Fruit fly (Drosophila melanogaster): ENCODE results near the gene CG10631.

Gene CG10631

dm6 chr2L:19763773-19764580 lies 7.3 kb upstream of the CG10631 start, which contains the start of gene fbp (continued):
- TF ChIP-seq CG11085 (GFP tag; IDR thresholded peaks at IDR 0.05), result no peak

- TF ChIP-seq Scr (GFP tag; IDR thresholded peaks at IDR 0.05; ENCODE audit: partially characterized antibody), result no peak
- no peak for TF ChIP-seq CG10979 (tag; optimal IDR thresholded peaks at IDR 0.05)
- no peak for TF ChIP-seq Neu2 (GFP tag; optimal IDR thresholded peaks at IDR 0.05; ENCODE audit: borderline replicate concordance)
- no peak for TF ChIP-seq gsb-n (tag; optimal IDR thresholded peaks at IDR 0.05)
- no peak for TF ChIP-seq BEAF-32 (GFP tag; optimal IDR thresholded peaks at IDR 0.05)
- TF ChIP-seq CG7556 (GFP tag; optimal IDR thresholded peaks at IDR 0.05), result no peak
- no peak for TF ChIP-seq E2f2 (GFP tag; IDR thresholded peaks at IDR 0.05)
- no peak for TF ChIP-seq CG7271 (tag; optimal IDR thresholded peaks at IDR 0.05)
- peak in 1 of 2 experiments; percentile 71 for TF ChIP-seq Hr78 (GFP tag; optimal IDR thresholded peaks at IDR 0.05)
- no peak for TF ChIP-seq CG4424 (GFP tag; optimal IDR thresholded peaks at IDR 0.05)
- TF ChIP-seq trh (GFP tag; optimal IDR thresholded peaks at IDR 0.05), result no peak
- TF ChIP-seq mld (GFP tag; IDR thresholded peaks at IDR 0.05; ENCODE audit: partially characterized antibody), result no peak
- no peak for TF ChIP-seq CG6683 (GFP tag; optimal IDR thresholded peaks at IDR 0.05)
- TF ChIP-seq Pdp1 (GFP tag; optimal IDR thresholded peaks at IDR 0.05), result peak in 1 of 2 experiments; percentile 96
- 0 out of 2 replicates have a peak, but pooled peaks have one; percentile 20 for TF ChIP-seq Awh (GFP tag; IDR thresholded peaks at IDR 0.05)
- no peak for TF ChIP-seq B-H2 (GFP tag; optimal IDR thresholded peaks at IDR 0.05)
These were observed 6.7 kb upstream of the CG10631 start for dm6 chr2L:19763446-19763772.

dm6 chr2L:19758511-19759128 lies 1.9 kb upstream of the CG10631 start, which contains the start of the genes CG10628 and Dus3:
CG10628 (minus strand) TSS chr2L:19758615.
Dus3 (plus strand) TSS chr2L:19758879.
- TF ChIP-seq PHDP (tag; optimal IDR thresholded peaks at IDR 0.05) (peak; percentile 90), grn (GFP tag; optimal IDR thresholded peaks at IDR 0.05) (no peak), Fer2 (tag; optimal IDR thresholded peaks at IDR 0.05) (peak; percentile 76), CG11456 (GFP tag; IDR thresholded peaks at IDR 0.05) (peak; percentile 95), NK7.1 (GFP tag; optimal IDR thresholded peaks at IDR 0.05) (peak; percentile 74), Ptx1 (GFP tag; IDR thresholded peaks at IDR 0.05) (peak; percentile 95), CG12299 (tag; optimal IDR thresholded peaks at IDR 0.05) (peak; percentile 82), mam (GFP tag; optimal IDR thresholded peaks at IDR 0.05) (peak; percentile 96), lmd (GFP tag; IDR thresholded peaks at IDR 0.05) (peak; percentile 94), YL-1 (GFP tag; optimal IDR thresholded peaks at IDR 0.05) (peak; percentile 73), CG15479 (GFP tag; optimal IDR thresholded peaks at IDR 0.05) (peak; percentile 72), Eip74EF (GFP tag; optimal IDR thresholded peaks at IDR 0.05) (peak in 1 of 2 experiments; percentile 78), NC2α (GFP tag; optimal IDR thresholded peaks at IDR 0.05) (peak; percentile 74), ATbp (GFP tag; optimal IDR thresholded peaks at IDR 0.05) (peak; percentile 72), nmo (GFP tag; optimal IDR thresholded peaks at IDR 0.05) (peak; percentile 94), CG2199 (GFP tag; IDR thresholded peaks at IDR 0.05) (peak; percentile 94), jigr1 (GFP tag; IDR thresholded peaks at IDR 0.05) (peak; percentile 78), Dad (GFP tag; optimal IDR thresholded peaks at IDR 0.05) (peak; percentile 92), pho (GFP tag; optimal IDR thresholded peaks at IDR 0.05) (peak; percentile 95), Aef1 (GFP tag; IDR thresholded peaks at IDR 0.05) (peak; percentile 89), CG10654 (GFP tag; optimal IDR thresholded peaks at IDR 0.05) (peak; percentile 93), CG18619 (GFP tag; optimal IDR thresholded peaks at IDR 0.05) (peak; percentile 83), wdn (GFP tag; IDR thresholded peaks at IDR 0.05) (peak; percentile 92), CG11085 (GFP tag; IDR thresholded peaks at IDR 0.05) (peak; percentile 88), ap (GFP tag; IDR thresholded peaks at IDR 0.05) (peak; percentile 78), slbo (GFP tag; IDR thresholded peaks at IDR 0.05) (peak; percentile 95), MTF-1 (GFP tag; optimal IDR thresholded peaks at IDR 0.05; ENCODE audit: borderline replicate concordance) (peak; percentile 64), az2 (GFP tag; optimal IDR thresholded peaks at IDR 0.05) (peak; percentile 90), dmrt99B (tag; optimal IDR thresholded peaks at IDR 0.05) (peak; percentile 88)
